Worm (Caenorhabditis elegans): Measurements from ENCODE around the gene R08C7.5.

The R08C7.5 gene

DNA sequence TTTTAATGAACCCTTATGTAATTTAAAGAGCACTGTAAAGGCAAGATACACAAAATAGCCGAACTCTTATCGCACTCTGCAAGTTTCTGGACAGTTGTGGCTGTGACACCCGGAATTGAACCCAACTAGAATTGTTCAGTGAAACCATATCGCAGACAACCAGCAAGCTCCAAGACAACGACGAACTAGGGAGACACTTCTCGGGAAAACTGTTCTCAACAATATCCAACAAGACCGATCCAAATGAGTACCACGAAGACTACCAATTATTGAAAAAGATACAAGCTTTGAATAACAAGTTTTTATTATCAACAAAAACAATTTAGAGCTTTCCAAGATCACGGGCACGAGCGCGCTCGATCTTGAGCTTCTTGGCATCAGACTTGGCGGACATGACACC is 41.2 kb upstream of the R08C7.5 start (continued):
- peak; percentile 88 for TF ChIP-seq attf-6 (GFP tag; IDR thresholded peaks at IDR 0.05)
- TF ChIP-seq ztf-18 (tag; optimal IDR thresholded peaks at IDR 0.05) = peak; percentile 51
- peak; percentile 21; the same call in 1 of the 2 replicates for TF ChIP-seq ceh-91 (GFP tag; IDR thresholded peaks at IDR 0.05)
- peak; percentile 30 for TF ChIP-seq snpc-3.4 (tag; optimal IDR thresholded peaks at IDR 0.05)
- peak; percentile 10 for TF ChIP-seq snpc-1.3 (tag; optimal IDR thresholded peaks at IDR 0.05; ENCODE audit: insufficient read depth)
- peak; percentile 84 for TF ChIP-seq F49E8.2 (tag; optimal IDR thresholded peaks at IDR 0.05; ENCODE audit: insufficient read depth)
- TF ChIP-seq aptf-3 (GFP tag; IDR thresholded peaks at IDR 0.05) = 0 out of 2 replicates have a peak, but pooled peaks have one; percentile 8

ce11 chrIV:4389427-4389826 is 40.6 kb upstream of the R08C7.5 start:
- TF ChIP-seq mcd-1 (GFP tag; IDR thresholded peaks at IDR 0.05) = 0 out of 2 replicates have a peak, but pooled peaks have one; percentile 19
- 0 out of 2 replicates have a peak, but pooled peaks have one; percentile 2 for TF ChIP-seq pbrm-1 (GFP tag; IDR thresholded peaks at IDR 0.05)
- TF ChIP-seq zfh-2 (GFP tag; conservative IDR thresholded peaks at IDR 0.05) = 0 out of 2 replicates have a peak, but pooled peaks have one; percentile 8
- peak; percentile 79; the same call in 1 of the 2 replicates for TF ChIP-seq egrh-3 (GFP tag; IDR thresholded peaks at IDR 0.05)

ce11 chrIV:4390438-4390894 is 39.6 kb upstream of the R08C7.5 start, which contains the start of the genes rpl-7A and set-21:
rpl-7A (minus strand) TSS chrIV:4390590.
set-21 (plus strand) TSS chrIV:4390844.
- TF ChIP-seq D2030.7 (GFP tag; IDR thresholded peaks at IDR 0.05) (peak; percentile 97), ceh-58 (GFP tag; IDR thresholded peaks at IDR 0.05) (no peak), F23B12.7 (tag; optimal IDR thresholded peaks at IDR 0.05; ENCODE audit: insufficient read depth) (peak; percentile 79), T07F8.4 (tag; optimal IDR thresholded peaks at IDR 0.05) (no peak), ztf-25 (GFP tag; IDR thresholded peaks at IDR 0.05) (0 out of 2 replicates have a peak, but pooled peaks have one; percentile 19), ets-4 (GFP tag; optimal IDR thresholded peaks at IDR 0.05) (peak; percentile 55), tlf-1 (GFP tag; optimal IDR thresholded peaks at IDR 0.05) (peak; percentile 98), snpc-1.1 (tag; optimal IDR thresholded peaks at IDR 0.05; ENCODE audit: insufficient read depth) (no peak), efl-1 (GFP tag; optimal IDR thresholded peaks at IDR 0.05) (peak; percentile 89), ztf-26 (tag; optimal IDR thresholded peaks at IDR 0.05) (peak; percentile 85), K11D2.4 (GFP tag; IDR thresholded peaks at IDR 0.05) (peak; percentile 97), lag-1 (GFP tag; IDR thresholded peaks at IDR 0.05) (no peak), Y95B8A.8 (GFP tag; IDR thresholded peaks at IDR 0.05) (peak; percentile 98), F22D6.2 (tag; optimal IDR thresholded peaks at IDR 0.05) (peak; percentile 75), sptf-2 (GFP tag; optimal IDR thresholded peaks at IDR 0.05) (no peak), athp-1 (tag; optimal IDR thresholded peaks at IDR 0.05) (peak; percentile 81), unc-62 (GFP tag; optimal IDR thresholded peaks at IDR 0.05) (no peak), aptf-3 (GFP tag; IDR thresholded peaks at IDR 0.05) (no peak), hlh-26 (GFP tag; conservative IDR thresholded peaks at IDR 0.05) (no peak), Y53G8AR.9 (GFP tag; conservative IDR thresholded peaks at IDR 0.05) (peak; percentile 99), nhr-179 (tag; optimal IDR thresholded peaks at IDR 0.05) (no peak), ZK185.1 (tag; optimal IDR thresholded peaks at IDR 0.05; ENCODE audit: poor library complexity, severe bottlenecking) (peak; percentile 90), lin-35 (GFP tag; optimal IDR thresholded peaks at IDR 0.05) (peak; percentile 63 to 97 (median 81)), nhr-27 (tag; optimal IDR thresholded peaks at IDR 0.05) (no peak), F33H1.4 (GFP tag; IDR thresholded peaks at IDR 0.05) (peak; percentile 96), lin-40 (tag; optimal IDR thresholded peaks at IDR 0.05) (peak; percentile 94), chd-7 (tag; optimal IDR thresholded peaks at IDR 0.05) (peak; percentile 72), pha-4 (tag; optimal IDR thresholded peaks at IDR 0.05) (no peak), tbx-9 (tag; optimal IDR thresholded peaks at IDR 0.05; ENCODE audit: borderline replicate concordance) (no peak), cebp-2 (GFP tag; IDR thresholded peaks at IDR 0.05) (peak; percentile 92; the same call in 1 of the 2 replicates), nfya-2 (GFP tag; IDR thresholded peaks at IDR 0.05) (0 out of 2 replicates have a peak, but pooled peaks have one; percentile 66), Y79H2A.3 (GFP tag; conservative IDR thresholded peaks at IDR 0.05) (peak; percentile 79), hsf-1 (GFP tag; IDR thresholded peaks at IDR 0.05) (peak; percentile 87), egl-18 (GFP tag; IDR thresholded peaks at IDR 0.05) (peak; percentile 97)

All from whole organism, young adult.